In genomic region chrX:11717892-11718291, dm6 we compare ENCODE assay signal across 3 fruit fly cellular contexts.
TF ChIP-seq lines count a peak whose summit lies in the region.

No protein-coding gene starts in this region.

- no peak for TF ChIP-seq CTCF in whole organism, embryonic (GFP tag; optimal IDR thresholded peaks at IDR 0.05; lab: Kevin White, UChicago)

TF ChIP-seq in whole organism, embryonic, 481 proteins besides CTCF, POLR2A, EP300 and RAD21:
- TF ChIP-seq Med (GFP tag; lab: Kevin White, UChicago): peak; percentile 0
- peak; percentile 73 for TF ChIP-seq exex (tag; optimal IDR thresholded peaks at IDR 0.05; lab: Kevin White, UChicago)
- TF ChIP-seq sug (tag; optimal IDR thresholded peaks at IDR 0.05; lab: Kevin White, UChicago): peak; percentile 42
- no peak for TF ChIP-seq pum (GFP tag; optimal IDR thresholded peaks at IDR 0.05; lab: Kevin White, UChicago)
- TF ChIP-seq CG34376 (GFP tag; optimal IDR thresholded peaks at IDR 0.05; lab: Kevin White, UChicago): peak; percentile 67

TF ChIP-seq in whole organism, prepupa, 60 proteins besides CTCF, POLR2A, EP300 and RAD21:
- no peak for TF ChIP-seq Smox (GFP tag; optimal IDR thresholded peaks at IDR 0.05; lab: Kevin White, UChicago)
- peak; percentile 56 for TF ChIP-seq Sox14 (GFP tag; optimal IDR thresholded peaks at IDR 0.05; lab: Kevin White, UChicago)
- peak; percentile 12 for TF ChIP-seq Eip78C (GFP tag; lab: Kevin White, UChicago)
- TF ChIP-seq vri (GFP tag; optimal IDR thresholded peaks at IDR 0.05; lab: Kevin White, UChicago): peak; percentile 71
- TF ChIP-seq Eip93F (GFP tag; optimal IDR thresholded peaks at IDR 0.05; lab: Kevin White, UChicago): no peak
- no peak for TF ChIP-seq dsx (GFP tag; optimal IDR thresholded peaks at IDR 0.05; lab: Kevin White, UChicago; ENCODE audit: poor library complexity, severe bottlenecking)

TF ChIP-seq in whole organism, wandering third instar larva, 38 proteins besides CTCF, POLR2A, EP300 and RAD21:
- TF ChIP-seq ey (GFP tag; optimal IDR thresholded peaks at IDR 0.05; lab: Kevin White, UChicago) (no peak), Hnf4 (GFP tag; optimal IDR thresholded peaks at IDR 0.05; lab: Kevin White, UChicago) (no peak), pan (optimal IDR thresholded peaks at IDR 0.05; lab: Kevin White, UChicago) (no peak), Dfd (GFP tag; optimal IDR thresholded peaks at IDR 0.05; lab: Kevin White, UChicago) (no peak), Rel (GFP tag; optimal IDR thresholded peaks at IDR 0.05; lab: Kevin White, UChicago) (no peak), Rel (tag; optimal IDR thresholded peaks at IDR 0.05; lab: Kevin White, UChicago) (peak; percentile 20), sv (GFP tag; optimal IDR thresholded peaks at IDR 0.05; lab: Kevin White, UChicago) (no peak)
